Fruit fly (Drosophila melanogaster): ENCODE results near the gene Tpt.

Gene Tpt

dm6 chr3L:8394944-8395343, 10.1 kb downstream of the Tpt start (continued):
- TF ChIP-seq chinmo (GFP tag; IDR thresholded peaks at IDR 0.05; ENCODE audit: partially characterized antibody) = peak; percentile 65; the same call in 2 of the 4 replicates
- no peak for TF ChIP-seq pita (GFP tag; optimal IDR thresholded peaks at IDR 0.05)
- TF ChIP-seq zfh1 (GFP tag; IDR thresholded peaks at IDR 0.05) = 0 out of 3 replicates have a peak, but pooled peaks have one; percentile 39
- no peak for TF ChIP-seq CG2120 (GFP tag; optimal IDR thresholded peaks at IDR 0.05)
- no peak for TF ChIP-seq nerfin-1 (tag; optimal IDR thresholded peaks at IDR 0.05)
- peak; percentile 100 for TF ChIP-seq sd (tag; optimal IDR thresholded peaks at IDR 0.05)
- TF ChIP-seq Dp (GFP tag; optimal IDR thresholded peaks at IDR 0.05) = peak; percentile 69
- 0 out of 3 replicates have a peak, but pooled peaks have one; percentile 25 for TF ChIP-seq CG16813 (GFP tag; IDR thresholded peaks at IDR 0.05; ENCODE audit: partially characterized antibody)
- 0 out of 3 replicates have a peak, but pooled peaks have one; percentile 7 for TF ChIP-seq CG34422 (GFP tag; IDR thresholded peaks at IDR 0.05)
- TF ChIP-seq Opbp (GFP tag; IDR thresholded peaks at IDR 0.05; ENCODE audit: partially characterized antibody) = peak; percentile 72
- peak; percentile 10 for TF ChIP-seq Med (GFP tag)

dm6 chr3L:8394132-8394531, 10.9 kb downstream of the Tpt start:
- TF ChIP-seq exex (tag; optimal IDR thresholded peaks at IDR 0.05) (peak; percentile 83), CG2712 (tag; optimal IDR thresholded peaks at IDR 0.05) (no peak)

dm6 chr3L:8393549-8393948, 11.5 kb downstream of the Tpt start, which contains the start of gene Jon66Cii:
Jon66Cii (minus strand) TSS chr3L:8393649.
- no peak for TF ChIP-seq CG7357 (GFP tag; IDR thresholded peaks at IDR 0.05)

- TF ChIP-seq CG1603 (tag; optimal IDR thresholded peaks at IDR 0.05) = no peak
- no peak for TF ChIP-seq CG10565 (GFP tag; optimal IDR thresholded peaks at IDR 0.05)
- no peak for TF ChIP-seq Atf3 (GFP tag; optimal IDR thresholded peaks at IDR 0.05)
- TF ChIP-seq fru (optimal IDR thresholded peaks at IDR 0.05) = no peak
- TF ChIP-seq CG17361 (GFP tag; IDR thresholded peaks at IDR 0.05) = no peak
- no peak for TF ChIP-seq CG7839 (tag; optimal IDR thresholded peaks at IDR 0.05)
- no peak for TF ChIP-seq br (optimal IDR thresholded peaks at IDR 0.05)
- no peak for TF ChIP-seq CG1832 (GFP tag; optimal IDR thresholded peaks at IDR 0.05)
Measured at dm6 chr3L:8391240-8391639, 13.8 kb downstream of the Tpt start, which contains the start of gene Jon66Ci. Jon66Ci (plus strand) TSS chr3L:8391540.

- TF ChIP-seq CG7786 (GFP tag; optimal IDR thresholded peaks at IDR 0.05) = no peak
- TF ChIP-seq Hr39 (optimal IDR thresholded peaks at IDR 0.05) = no peak
- no peak for TF ChIP-seq Meics (GFP tag; optimal IDR thresholded peaks at IDR 0.05)
- TF ChIP-seq Xbp1 (GFP tag; optimal IDR thresholded peaks at IDR 0.05) = no peak
- no peak for TF ChIP-seq Dad (GFP tag; optimal IDR thresholded peaks at IDR 0.05)
- no peak for TF ChIP-seq onecut (GFP tag; IDR thresholded peaks at IDR 0.05)
- no peak for TF ChIP-seq gcm (GFP tag; optimal IDR thresholded peaks at IDR 0.05)
- no peak for TF ChIP-seq CG4730 (GFP tag; IDR thresholded peaks at IDR 0.05)
- no peak for TF ChIP-seq CG1602 (GFP tag; optimal IDR thresholded peaks at IDR 0.05)
- no peak for TF ChIP-seq Dip2 (GFP tag; IDR thresholded peaks at IDR 0.05)
- no peak for TF ChIP-seq Atf6 (GFP tag; IDR thresholded peaks at IDR 0.05)
- TF ChIP-seq shn (GFP tag; optimal IDR thresholded peaks at IDR 0.05) = no peak
- TF ChIP-seq gem (tag; optimal IDR thresholded peaks at IDR 0.05) = peak; percentile 49
- TF ChIP-seq pan (optimal IDR thresholded peaks at IDR 0.05) = no peak
- no peak for TF ChIP-seq pan (GFP tag; optimal IDR thresholded peaks at IDR 0.05 in 1 of 2, IDR thresholded peaks at IDR 0.05 in 1 of 2)
- TF ChIP-seq CG17568 (GFP tag; optimal IDR thresholded peaks at IDR 0.05) = no peak
- no peak for TF ChIP-seq CG15479 (GFP tag; optimal IDR thresholded peaks at IDR 0.05)
- no peak for TF ChIP-seq inv (GFP tag; IDR thresholded peaks at IDR 0.05; ENCODE audit: partially characterized antibody)
- no peak for TF ChIP-seq exex (tag; optimal IDR thresholded peaks at IDR 0.05)
- no peak for TF ChIP-seq CkIIα-i1 (GFP tag; IDR thresholded peaks at IDR 0.05)
- peak; percentile 15 for TF ChIP-seq CG14710 (tag; optimal IDR thresholded peaks at IDR 0.05)
- TF ChIP-seq nmo (GFP tag; optimal IDR thresholded peaks at IDR 0.05) = peak; percentile 44
- no peak for TF ChIP-seq vfl (GFP tag; optimal IDR thresholded peaks at IDR 0.05)
- TF ChIP-seq wor (GFP tag; IDR thresholded peaks at IDR 0.05) = no peak
- peak; percentile 26 for TF ChIP-seq CG2712 (tag; optimal IDR thresholded peaks at IDR 0.05)
- no peak for TF ChIP-seq Sin3A (optimal IDR thresholded peaks at IDR 0.05)
Measured at dm6 chr3L:8385055-8385454, 20.0 kb downstream of the Tpt start.

Measured in whole organism, embryonic.